Worm (Caenorhabditis elegans) whole organism, L2 larva: Measurements from ENCODE around the gene ZK666.12.

Experiments
- C34F6.9 ChIP-seq: fragments of 150-350 bp; optimal IDR thresholded peaks from 2 replicates; lab custom pipeline; 2014; ENCODE audit warnings: missing biosample characterization, missing genetic modification characterization
- F13H6.1 ChIP-seq: sonication (generic microtip); optimal IDR thresholded peaks from 2 replicates; lab custom pipeline; 2016; ENCODE audit warnings: missing genetic modification characterization, missing compliant biosample characterization
- R02D3.7 ChIP-seq: fragments of 150-350 bp; optimal IDR thresholded peaks from 2 replicates; lab custom pipeline; 2014; ENCODE audit warnings: missing biosample characterization, missing genetic modification characterization
- Y55F3AM.14 ChIP-seq: fragments of 200-800 bp; sonication (Bioruptor generic); optimal IDR thresholded peaks from 2 replicates; lab custom pipeline; 2018; ENCODE audit warnings: mild to moderate bottlenecking, missing genetic modification characterization, missing compliant biosample characterization
- ZK546.5 ChIP-seq: sonication (generic microtip); optimal IDR thresholded peaks from 2 replicates; lab custom pipeline; 2017; ENCODE audit warnings: missing biosample characterization, missing genetic modification characterization
- alr-1 ChIP-seq: fragments of 150-350 bp; optimal IDR thresholded peaks from 2 replicates; lab custom pipeline; 2014; ENCODE audit warnings: missing biosample characterization, missing genetic modification characterization
- aly-2 ChIP-seq: fragments of 150-350 bp; optimal IDR thresholded peaks from 2 replicates; lab custom pipeline; 2014; ENCODE audit warnings: missing biosample characterization, missing genetic modification characterization
- ama-1 ChIP-seq: fragments of 150-350 bp; optimal IDR thresholded peaks from 2 replicates; lab custom pipeline; 2018; ENCODE audit warnings: inconsistent platforms
- blmp-1 ChIP-seq: sonication (generic microtip); optimal IDR thresholded peaks from 2 replicates; lab custom pipeline; 2017; ENCODE audit warnings: missing genetic modification characterization, mild to moderate bottlenecking, missing compliant biosample characterization, antibody characterized with exemption, moderate library complexity; ENCODE audit not compliant: insufficient read depth
- ceh-16 ChIP-seq: fragments of 150-350 bp; optimal IDR thresholded peaks from 2 replicates; lab custom pipeline; 2014; ENCODE audit warnings: missing biosample characterization, missing genetic modification characterization
- ceh-82 ChIP-seq: fragments of 150-350 bp; optimal IDR thresholded peaks from 2 replicates; lab custom pipeline; 2014; ENCODE audit warnings: missing biosample characterization, missing genetic modification characterization
- crh-2 ChIP-seq: sonication (generic microtip); optimal IDR thresholded peaks from 2 replicates; lab custom pipeline; 2017; ENCODE audit warnings: missing biosample characterization, missing genetic modification characterization
- dmd-4 ChIP-seq: sonication (generic microtip); optimal IDR thresholded peaks from 2 replicates; lab custom pipeline; 2017; ENCODE audit warnings: missing biosample characterization, missing genetic modification characterization
- egl-27 ChIP-seq: sonication (generic microtip); optimal IDR thresholded peaks from 3 replicates; lab custom pipeline; 2017; ENCODE audit warnings: missing biosample characterization, missing genetic modification reagents, missing genetic modification characterization
- elt-1 ChIP-seq: fragments of 150-350 bp; optimal IDR thresholded peaks from 2 replicates; lab custom pipeline; 2014; ENCODE audit warnings: missing biosample characterization, missing genetic modification characterization
- elt-3 ChIP-seq: sonication (generic microtip); optimal IDR thresholded peaks from 2 replicates; lab custom pipeline; 2017; ENCODE audit warnings: missing biosample characterization, missing genetic modification characterization
- fos-1 ChIP-seq: fragments of 150-350 bp; optimal IDR thresholded peaks from 2 replicates; lab custom pipeline; 2014; ENCODE audit warnings: missing biosample characterization, missing genetic modification characterization
- lin-11 ChIP-seq: fragments of 150-350 bp; sonication (generic microtip); optimal IDR thresholded peaks from 2 replicates; lab custom pipeline; 2014; ENCODE audit warnings: missing biosample characterization, missing genetic modification characterization, inconsistent platforms, mixed read lengths
- lin-13 ChIP-seq: fragments of 150-350 bp; optimal IDR thresholded peaks from 2 replicates; lab custom pipeline; 2014; ENCODE audit warnings: missing biosample characterization, missing genetic modification reagents, missing genetic modification characterization
- lin-39 ChIP-seq: fragments of 150-350 bp; optimal IDR thresholded peaks from 2 replicates; lab custom pipeline; 2014; ENCODE audit warnings: missing biosample characterization, missing genetic modification reagents, missing genetic modification characterization
- lsy-2 ChIP-seq, 2 experiments: fragments of 150-350 bp in 1 of 2; sonication (generic microtip) in 1 of 2; optimal IDR thresholded peaks; 2 replicates each; lab custom pipeline; 2014 to 2017; ENCODE audit warnings: missing biosample characterization in 2 of 2, missing genetic modification characterization in 2 of 2
- mab-5 ChIP-seq: fragments of 150-350 bp; optimal IDR thresholded peaks from 2 replicates; lab custom pipeline; 2014; ENCODE audit warnings: missing biosample characterization, missing genetic modification characterization
- mbf-1 ChIP-seq: sonication (generic microtip); optimal IDR thresholded peaks from 2 replicates; lab custom pipeline; 2017; ENCODE audit warnings: missing biosample characterization, missing genetic modification characterization
- mdl-1 ChIP-seq, 2 experiments: fragments of 150-350 bp in 1 of 2; sonication (generic microtip) in 1 of 2; optimal IDR thresholded peaks; 2 replicates each; lab custom pipeline; 2017; ENCODE audit warnings: missing biosample characterization in 2 of 2, missing genetic modification characterization in 2 of 2
- nhr-10 ChIP-seq: sonication (generic microtip); optimal IDR thresholded peaks from 2 replicates; lab custom pipeline; 2017; ENCODE audit warnings: missing biosample characterization, missing genetic modification characterization
- nhr-11 ChIP-seq: fragments of 150-350 bp; optimal IDR thresholded peaks from 2 replicates; lab custom pipeline; 2014; ENCODE audit warnings: missing biosample characterization, missing genetic modification characterization
- nhr-12 ChIP-seq: fragments of 150-350 bp; optimal IDR thresholded peaks from 2 replicates; lab custom pipeline; 2014; ENCODE audit warnings: missing biosample characterization, missing genetic modification characterization
- nhr-129 ChIP-seq: fragments of 150-350 bp; optimal IDR thresholded peaks from 2 replicates; lab custom pipeline; 2014; ENCODE audit warnings: missing biosample characterization, missing genetic modification characterization
- nhr-237 ChIP-seq: fragments of 150-350 bp; optimal IDR thresholded peaks from 2 replicates; lab custom pipeline; 2014; ENCODE audit warnings: missing biosample characterization, missing genetic modification characterization
- nhr-25 ChIP-seq: fragments of 150-350 bp; sonication (generic microtip); optimal IDR thresholded peaks from 3 replicates; lab custom pipeline; 2014; ENCODE audit warnings: missing biosample characterization, missing genetic modification characterization
- nhr-6 ChIP-seq: fragments of 150-350 bp; optimal IDR thresholded peaks from 2 replicates; lab custom pipeline; 2014; ENCODE audit warnings: missing biosample characterization, missing genetic modification characterization
- nhr-77 ChIP-seq: fragments of 150-350 bp; optimal IDR thresholded peaks from 2 replicates; lab custom pipeline; 2014; ENCODE audit warnings: missing biosample characterization, missing genetic modification characterization
- sem-4 ChIP-seq: fragments of 150-350 bp; optimal IDR thresholded peaks from 2 replicates; lab custom pipeline; 2014; ENCODE audit warnings: missing biosample characterization, missing genetic modification reagents, missing genetic modification characterization
- skn-1 ChIP-seq: sonication (generic microtip); optimal IDR thresholded peaks from 2 replicates; lab custom pipeline; 2017; ENCODE audit warnings: missing biosample characterization, missing genetic modification characterization
- sma-9 ChIP-seq, 2 experiments: fragments of 150-350 bp in 1 of 2; sonication (generic microtip) in 1 of 2; optimal IDR thresholded peaks; 2 replicates each; lab custom pipeline; 2014 to 2016; ENCODE audit warnings: missing genetic modification characterization in 2 of 2, mild to moderate bottlenecking in 1 of 2, missing biosample characterization in 1 of 2, missing compliant biosample characterization in 1 of 2, missing genetic modification reagents in 1 of 2, moderate library complexity in 1 of 2
- snpc-4 ChIP-seq: fragments of 150-350 bp; optimal IDR thresholded peaks from 2 replicates; lab custom pipeline; 2014; ENCODE audit warnings: missing biosample characterization, missing genetic modification characterization
- unc-55 ChIP-seq: fragments of 150-350 bp; sonication (generic microtip); optimal IDR thresholded peaks from 3 replicates; lab custom pipeline; 2014; ENCODE audit warnings: missing biosample characterization, missing genetic modification reagents, missing genetic modification characterization
- unc-62 ChIP-seq: fragments of 150-350 bp; optimal IDR thresholded peaks from 2 replicates; lab custom pipeline; 2014; ENCODE audit warnings: missing biosample characterization, missing genetic modification reagents, missing genetic modification characterization
- zag-1 ChIP-seq: fragments of 150-350 bp; optimal IDR thresholded peaks from 2 replicates; lab custom pipeline; 2014; ENCODE audit warnings: missing biosample characterization, missing genetic modification characterization
- ztf-1 ChIP-seq: fragments of 200-800 bp; sonication (Bioruptor generic); conservative IDR thresholded peaks from 2 replicates; pipeline ENCODE4 v1.3.6; 2022; ENCODE audit warnings: missing genetic modification characterization, missing compliant biosample characterization
- ztf-11 ChIP-seq: sonication (generic microtip); optimal IDR thresholded peaks from 2 replicates; lab custom pipeline; 2017; ENCODE audit warnings: missing biosample characterization, missing genetic modification characterization
- ztf-4 ChIP-seq: fragments of 150-350 bp; optimal IDR thresholded peaks from 2 replicates; lab custom pipeline; 2014; ENCODE audit warnings: missing biosample characterization, missing genetic modification characterization

ZK666.12 gene

ce11 chrII:10523583-10523982 is 27.6 kb downstream of the ZK666.12 start, which contains the start of gene F59B10.5:
Gene F59B10.5 (minus strand): TSS chrII:10523683.
- TF ChIP-seq mdl-1 (tag; optimal IDR thresholded peaks at IDR 0.05; lab: Kevin White, UChicago), result no peak
- no peak for TF ChIP-seq ztf-1 (GFP tag; lab: Robert Waterston, UW)
- no peak for TF ChIP-seq sem-4 (tag; lab: Kevin White, UChicago)
- TF ChIP-seq lsy-2 (tag; optimal IDR thresholded peaks at IDR 0.05; lab: Kevin White, UChicago), result no peak
- TF ChIP-seq crh-2 (tag; lab: Kevin White, UChicago), result no peak
- TF ChIP-seq nhr-25 (tag; lab: Kevin White, UChicago), result no peak
- no peak for TF ChIP-seq nhr-129 (tag; lab: Kevin White, UChicago)
- TF ChIP-seq ztf-4 (tag; lab: Kevin White, UChicago), result no peak
- TF ChIP-seq nhr-12 (tag; lab: Kevin White, UChicago), result no peak
- no peak for TF ChIP-seq elt-1 (tag; lab: Kevin White, UChicago)
- no peak for TF ChIP-seq nhr-10 (tag; lab: Kevin White, UChicago)
- TF ChIP-seq blmp-1, result no peak
- TF ChIP-seq C34F6.9 (tag; lab: Kevin White, UChicago), result no peak

ce11 chrII:10524374-10524773 is 28.4 kb downstream of the ZK666.12 start, which contains the start of gene F59B10.6:
Gene F59B10.6 (minus strand): TSS chrII:10524474.
- no peak for TF ChIP-seq lin-13 (GFP tag; lab: Kevin White, UChicago)
- no peak for TF ChIP-seq Y55F3AM.14 (GFP tag; lab: Kevin White, UChicago)
- no peak for TF ChIP-seq mbf-1
- no peak for TF ChIP-seq unc-62
- TF ChIP-seq crh-2 (tag; lab: Kevin White, UChicago), result no peak
- no peak for TF ChIP-seq mab-5 (tag; lab: Kevin White, UChicago)
- no peak for TF ChIP-seq egl-27 (tag; lab: Kevin White, UChicago)
- no peak for TF ChIP-seq blmp-1
- TF ChIP-seq ztf-4 (tag; lab: Kevin White, UChicago), result no peak
- no peak for TF ChIP-seq ztf-11
- TF ChIP-seq R02D3.7 (tag; lab: Kevin White, UChicago), result no peak
- TF ChIP-seq aly-2 (tag; lab: Kevin White, UChicago), result no peak
- no peak for TF ChIP-seq F13H6.1 (tag; lab: Kevin White, UChicago)
- TF ChIP-seq fos-1 (tag; lab: Kevin White, UChicago), result no peak
- no peak for TF ChIP-seq zag-1 (tag; lab: Kevin White, UChicago)
- TF ChIP-seq nhr-11 (tag; lab: Kevin White, UChicago), result no peak
- no peak for TF ChIP-seq dmd-4 (tag; lab: Kevin White, UChicago)
- TF ChIP-seq lin-39 (tag; lab: Kevin White, UChicago), result no peak

- TF ChIP-seq snpc-4 (tag; lab: Kevin White, UChicago) (no peak), sem-4 (tag; lab: Kevin White, UChicago) (no peak), crh-2 (tag; lab: Kevin White, UChicago) (peak; percentile 17), nhr-12 (tag; lab: Kevin White, UChicago) (no peak), unc-55 (GFP tag; lab: Kevin White, UChicago) (no peak), ceh-82 (tag; lab: Kevin White, UChicago) (no peak), zag-1 (tag; lab: Kevin White, UChicago) (no peak), skn-1 (tag; lab: Kevin White, UChicago) (no peak), nhr-25 (tag; lab: Kevin White, UChicago) (peak; percentile 23), ztf-4 (tag; lab: Kevin White, UChicago) (no peak), ZK546.5 (tag; lab: Kevin White, UChicago) (no peak), nhr-11 (tag; lab: Kevin White, UChicago) (no peak), nhr-237 (tag; lab: Kevin White, UChicago) (no peak), ztf-11 (no peak), alr-1 (tag; lab: Kevin White, UChicago) (no peak), lin-13 (GFP tag; lab: Kevin White, UChicago) (no peak)
Observed at ce11 chrII:10525134-10525533, 29.1 kb downstream of the ZK666.12 start.

- TF ChIP-seq lin-13 (GFP tag; lab: Kevin White, UChicago), result no peak
- peak in 1 of 2 experiments; percentile 34 for TF ChIP-seq lsy-2 (tag; optimal IDR thresholded peaks at IDR 0.05; lab: Kevin White, UChicago)
- no peak for TF ChIP-seq lin-11
- no peak for TF ChIP-seq mab-5 (tag; lab: Kevin White, UChicago)
- TF ChIP-seq nhr-77 (tag; lab: Kevin White, UChicago), result no peak
- no peak for TF ChIP-seq skn-1 (tag; lab: Kevin White, UChicago)
- TF ChIP-seq ztf-11, result no peak
- no peak for TF ChIP-seq ceh-16
- peak; percentile 72 for TF ChIP-seq F13H6.1 (tag; lab: Kevin White, UChicago)
- TF ChIP-seq sma-9 (GFP tag; optimal IDR thresholded peaks at IDR 0.05; lab: Kevin White, UChicago), result no peak
- TF ChIP-seq sma-9 (tag; optimal IDR thresholded peaks at IDR 0.05; lab: Kevin White, UChicago), result no peak
- no peak for TF ChIP-seq nhr-6 (tag; lab: Kevin White, UChicago)
- no peak for TF ChIP-seq aly-2 (tag; lab: Kevin White, UChicago)
- no peak for TF ChIP-seq ama-1 (lab: Kevin White, UChicago)
- TF ChIP-seq nhr-11 (tag; lab: Kevin White, UChicago), result peak; percentile 60
- TF ChIP-seq elt-1 (tag; lab: Kevin White, UChicago), result no peak
- TF ChIP-seq lin-39 (tag; lab: Kevin White, UChicago), result no peak
- TF ChIP-seq ztf-4 (tag; lab: Kevin White, UChicago), result no peak
- no peak for TF ChIP-seq nhr-129 (tag; lab: Kevin White, UChicago)
- TF ChIP-seq fos-1 (tag; lab: Kevin White, UChicago), result peak; percentile 45
- no peak for TF ChIP-seq nhr-237 (tag; lab: Kevin White, UChicago)
- peak; percentile 83 for TF ChIP-seq zag-1 (tag; lab: Kevin White, UChicago)
- no peak for TF ChIP-seq elt-3 (tag; lab: Kevin White, UChicago)
- TF ChIP-seq unc-55 (GFP tag; lab: Kevin White, UChicago), result peak; percentile 27
- TF ChIP-seq egl-27 (tag; lab: Kevin White, UChicago), result no peak
- TF ChIP-seq nhr-10 (tag; lab: Kevin White, UChicago), result no peak
- TF ChIP-seq R02D3.7 (tag; lab: Kevin White, UChicago), result no peak
Observed at ce11 chrII:10527649-10528134, 31.7 kb downstream of the ZK666.12 start, which contains the start of gene mab-10. Gene mab-10 (plus strand): TSS chrII:10528084.
